Fruit fly (Drosophila melanogaster): ENCODE data around the gene CG34241.

The CG34241 gene

DNA sequence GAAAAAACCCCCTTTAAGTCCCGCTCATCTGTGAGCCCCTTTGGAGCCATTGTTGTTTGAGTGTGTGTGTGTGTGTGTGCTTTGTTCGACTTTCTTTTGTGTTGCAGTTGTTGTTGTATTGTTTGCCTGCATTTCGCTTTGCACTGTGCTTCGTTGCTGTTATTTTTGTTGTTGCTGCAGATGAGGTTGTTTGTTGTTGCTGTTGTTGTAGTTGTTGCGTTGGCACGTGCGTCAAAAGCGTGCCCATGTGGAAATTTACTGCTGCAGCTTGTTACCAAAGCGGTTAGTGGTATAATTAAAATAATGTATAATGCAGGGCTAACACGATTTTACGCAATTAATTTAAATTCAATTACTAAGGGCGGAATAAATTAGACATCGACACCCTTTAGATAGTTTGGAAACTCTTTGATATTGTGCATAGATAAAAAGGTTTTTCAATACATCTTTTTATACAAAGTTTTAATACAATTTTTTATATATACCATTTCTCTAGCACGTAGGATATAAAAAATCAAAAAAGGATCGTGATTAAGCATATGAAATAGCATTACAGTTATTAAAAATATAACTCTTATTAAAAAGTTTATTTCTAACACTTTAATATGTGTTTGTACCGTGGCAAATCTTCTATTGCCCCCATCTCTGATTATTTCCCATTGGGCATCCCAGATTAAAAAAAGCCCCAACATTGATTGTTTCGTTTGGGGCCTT lies 37.4 kb upstream of the CG34241 start (continued):
- TF ChIP-seq Trl (optimal IDR thresholded peaks at IDR 0.05): no peak
- TF ChIP-seq Trl (GFP tag; optimal IDR thresholded peaks at IDR 0.05): no peak
- TF ChIP-seq CG12219 (GFP tag; optimal IDR thresholded peaks at IDR 0.05): no peak
- TF ChIP-seq CG1832 (GFP tag; optimal IDR thresholded peaks at IDR 0.05): no peak
- no peak for TF ChIP-seq CG1792 (GFP tag; optimal IDR thresholded peaks at IDR 0.05)
- TF ChIP-seq BtbVII (GFP tag; optimal IDR thresholded peaks at IDR 0.05): no peak
- TF ChIP-seq CG7963 (GFP tag; IDR thresholded peaks at IDR 0.05; ENCODE audit: partially characterized antibody): no peak
- TF ChIP-seq Bdp1 (GFP tag; optimal IDR thresholded peaks at IDR 0.05): no peak
- TF ChIP-seq Gug (GFP tag; IDR thresholded peaks at IDR 0.05): no peak
- TF ChIP-seq abd-A (tag; optimal IDR thresholded peaks at IDR 0.05): peak; percentile 48
- no peak for TF ChIP-seq CG5180 (GFP tag; optimal IDR thresholded peaks at IDR 0.05)
- no peak for TF ChIP-seq kay (GFP tag; optimal IDR thresholded peaks at IDR 0.05)
- TF ChIP-seq CG10543 (GFP tag; optimal IDR thresholded peaks at IDR 0.05): no peak
- no peak for TF ChIP-seq CG6854 (GFP tag; optimal IDR thresholded peaks at IDR 0.05)
- TF ChIP-seq crp (GFP tag; optimal IDR thresholded peaks at IDR 0.05): no peak
- TF ChIP-seq B-H1 (GFP tag; IDR thresholded peaks at IDR 0.05): no peak
- TF ChIP-seq lab (GFP tag; optimal IDR thresholded peaks at IDR 0.05): no peak
- no peak for TF ChIP-seq Awh (GFP tag; IDR thresholded peaks at IDR 0.05)
- TF ChIP-seq Nf-YC (tag; optimal IDR thresholded peaks at IDR 0.05): no peak
- no peak for TF ChIP-seq B-H2 (GFP tag; optimal IDR thresholded peaks at IDR 0.05)
- TF ChIP-seq Lpt (GFP tag; optimal IDR thresholded peaks at IDR 0.05): no peak
- no peak for TF ChIP-seq CG4707 (GFP tag; optimal IDR thresholded peaks at IDR 0.05)
- no peak for TF ChIP-seq MBD-R2 (GFP tag; IDR thresholded peaks at IDR 0.05)
- TF ChIP-seq CG12744 (GFP tag; optimal IDR thresholded peaks at IDR 0.05): no peak
- no peak for TF ChIP-seq nerfin-1 (tag; optimal IDR thresholded peaks at IDR 0.05)
- no peak for TF ChIP-seq CG11247 (GFP tag; IDR thresholded peaks at IDR 0.05)
- TF ChIP-seq HLH4C (GFP tag; IDR thresholded peaks at IDR 0.05; ENCODE audit: partially characterized antibody): no peak
- TF ChIP-seq ssp (GFP tag; IDR thresholded peaks at IDR 0.05): no peak
- no peak for TF ChIP-seq bigmax (GFP tag; optimal IDR thresholded peaks at IDR 0.05)
- no peak for TF ChIP-seq zfh1 (GFP tag; IDR thresholded peaks at IDR 0.05)
- TF ChIP-seq CG14710 (tag; optimal IDR thresholded peaks at IDR 0.05): peak; percentile 9
- no peak for TF ChIP-seq CG2202 (tag; optimal IDR thresholded peaks at IDR 0.05)
- TF ChIP-seq Oaz (GFP tag; IDR thresholded peaks at IDR 0.05): no peak
- no peak for TF ChIP-seq gsb (GFP tag; IDR thresholded peaks at IDR 0.05)
- TF ChIP-seq CG8478 (optimal IDR thresholded peaks at IDR 0.05): no peak
- no peak for TF ChIP-seq Side (GFP tag; optimal IDR thresholded peaks at IDR 0.05)
- no peak for TF ChIP-seq zen (tag; optimal IDR thresholded peaks at IDR 0.05)
- TF ChIP-seq tna (GFP tag; IDR thresholded peaks at IDR 0.05; ENCODE audit: partially characterized antibody): no peak
- TF ChIP-seq HLHmδ (GFP tag; optimal IDR thresholded peaks at IDR 0.05): peak; percentile 77
- 0 out of 2 replicates have a peak, but pooled peaks have one; percentile 8 for TF ChIP-seq ap (GFP tag; IDR thresholded peaks at IDR 0.05)
- no peak for TF ChIP-seq CG7745 (tag; optimal IDR thresholded peaks at IDR 0.05)
- no peak for TF ChIP-seq CG17612 (GFP tag; IDR thresholded peaks at IDR 0.05)
- no peak for TF ChIP-seq Neu2 (GFP tag; optimal IDR thresholded peaks at IDR 0.05; ENCODE audit: borderline replicate concordance)
- no peak for TF ChIP-seq CG14667 (GFP tag; IDR thresholded peaks at IDR 0.05)
- TF ChIP-seq so (GFP tag; IDR thresholded peaks at IDR 0.05): no peak
- TF ChIP-seq sima (GFP tag; optimal IDR thresholded peaks at IDR 0.05): no peak
- no peak for TF ChIP-seq scrt (GFP tag; optimal IDR thresholded peaks at IDR 0.05)
- no peak for TF ChIP-seq Eip74EF (GFP tag; optimal IDR thresholded peaks at IDR 0.05)
- no peak for TF ChIP-seq z (GFP tag; IDR thresholded peaks at IDR 0.05)
- no peak for TF ChIP-seq CG5953 (GFP tag; IDR thresholded peaks at IDR 0.05)
- no peak for TF ChIP-seq br (optimal IDR thresholded peaks at IDR 0.05)
